Worm (Caenorhabditis elegans) whole organism, L1 larva: ENCODE measurements around the gene cutl-4.

Experiments used
- aha-1 ChIP-seq: fragments of 150-350 bp; optimal IDR thresholded peaks from 2 replicates; lab custom pipeline; 2014; ENCODE audit warnings: missing biosample characterization, missing genetic modification characterization
- grh-1 ChIP-seq: fragments of 200-800 bp; sonication (Bioruptor generic); IDR thresholded peaks from 2 replicates; pipeline ENCODE4 v1.3.6; 2022; ENCODE audit warnings: missing genetic modification reagents, missing genetic modification characterization, missing compliant biosample characterization
- jun-1 ChIP-seq: fragments of 150-350 bp; optimal IDR thresholded peaks from 2 replicates; lab custom pipeline; 2014; ENCODE audit warnings: missing biosample characterization, missing genetic modification reagents, missing genetic modification characterization
- mep-1 ChIP-seq: fragments of 150-350 bp; optimal IDR thresholded peaks from 2 replicates; lab custom pipeline; 2014; ENCODE audit warnings: missing biosample characterization, missing genetic modification characterization
- tbx-2 ChIP-seq: sonication (generic microtip); optimal IDR thresholded peaks from 2 replicates; lab custom pipeline; 2016; ENCODE audit warnings: missing genetic modification characterization, missing compliant biosample characterization
- unc-98 ChIP-seq: fragments of 200-800 bp; sonication (Bioruptor generic); IDR thresholded peaks from 2 replicates; pipeline ENCODE4 v1.3.6; 2022; ENCODE audit warnings: missing genetic modification characterization, missing compliant biosample characterization

DNA sequence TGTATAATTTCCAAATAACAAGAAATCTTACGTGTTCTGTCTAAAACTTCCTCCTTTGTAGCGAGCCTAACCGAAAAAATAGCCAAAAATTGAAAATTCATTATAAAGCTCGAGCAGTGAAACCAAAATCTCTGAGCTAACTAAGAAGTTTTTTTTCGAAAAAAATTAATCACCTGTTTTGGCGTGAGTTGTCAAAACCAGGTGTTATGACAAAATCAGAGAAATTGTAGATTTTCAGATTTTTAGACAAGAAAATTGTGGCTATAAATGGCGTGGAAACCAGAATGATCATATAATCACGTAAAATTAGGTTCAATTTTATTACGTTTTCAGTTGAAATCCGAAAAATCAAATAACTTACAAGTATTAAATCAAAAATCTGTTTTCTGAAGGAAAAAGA is 33.4 kb upstream of the cutl-4 start, which contains the start of gene sre-21:
- TF ChIP-seq jun-1 (no peak), tbx-2 (tag; lab: Kevin White, UChicago) (no peak), unc-98 (GFP tag; lab: Robert Waterston, UW) (no peak), aha-1 (tag; lab: Kevin White, UChicago) (no peak), mep-1 (tag; lab: Kevin White, UChicago) (no peak), grh-1 (GFP tag; lab: Robert Waterston, UW) (no peak)
